Worm (Caenorhabditis elegans) whole organism, L4 larva: ENCODE measurements around the gene mmcm-1.

Experiments used
- ZK546.5 ChIP-seq, 2 experiments: sonication (generic microtip); optimal IDR thresholded peaks; 2 replicates each; lab custom pipeline; 2017; ENCODE audit warnings: missing biosample characterization in 2 of 2, missing genetic modification characterization in 2 of 2
- unc-62 ChIP-seq, 3 experiments: fragments of 150-350 bp in 1 of 3; sonication (generic microtip); optimal IDR thresholded peaks in 2 of 3; peaks in 1 of 3; 1 replicate in 1 of 3; 2 replicates in 2 of 3; lab custom pipeline; 2014 to 2017; ENCODE audit warnings: missing biosample characterization in 3 of 3, missing genetic modification characterization in 3 of 3, missing genetic modification reagents in 3 of 3, missing genotype in 1 of 3

DNA sequence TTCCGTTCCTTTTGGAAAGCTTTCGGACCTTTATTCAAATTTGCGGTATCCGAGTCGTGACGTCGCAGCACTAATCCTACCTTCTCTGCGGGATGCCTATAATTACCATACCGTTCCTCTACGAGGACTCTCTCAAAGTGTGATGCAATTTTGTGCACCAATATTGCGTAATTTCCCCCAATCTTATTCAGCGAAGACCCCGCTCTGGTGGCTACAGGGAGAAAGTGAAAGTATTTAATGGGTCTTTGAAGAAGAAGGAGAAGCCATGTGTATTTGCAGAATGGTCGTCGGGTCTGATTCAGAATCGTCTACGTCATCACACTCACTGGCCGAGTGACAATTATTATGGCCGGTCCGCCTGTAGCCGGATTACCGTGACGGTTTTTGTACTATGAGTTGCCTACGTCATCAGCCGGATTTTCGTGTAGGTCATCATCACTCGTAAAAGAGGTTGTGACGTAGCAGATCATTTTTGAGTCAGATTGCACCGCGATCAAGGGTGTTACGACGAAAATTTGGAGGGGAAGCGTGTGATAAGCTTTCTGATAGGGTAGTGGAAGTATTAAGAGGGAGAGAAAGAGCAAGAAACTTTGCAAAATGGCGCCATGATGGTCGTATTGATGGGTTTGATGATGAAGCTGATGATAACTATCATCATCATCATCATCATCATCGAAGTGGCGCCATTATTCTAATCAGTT, 31.1 kb downstream of the mmcm-1 start:
- TF ChIP-seq unc-62 (GFP tag; optimal IDR thresholded peaks at IDR 0.05 in 1 of 2; lab: Kevin White, UChicago), result no peak
- TF ChIP-seq unc-62 (tag; optimal IDR thresholded peaks at IDR 0.05; lab: Kevin White, UChicago), result no peak
- TF ChIP-seq ZK546.5 (tag; optimal IDR thresholded peaks at IDR 0.05; lab: Kevin White, UChicago), result no peak
